Worm (Caenorhabditis elegans) whole organism, early embryonic: ENCODE data around the gene R11D1.13.

Experiments used
- B0310.2 ChIP-seq: sonication (generic microtip); optimal IDR thresholded peaks from 2 replicates; lab custom pipeline; 2016; ENCODE audit warnings: mild to moderate bottlenecking, missing genetic modification characterization, missing compliant biosample characterization
- aly-1 ChIP-seq: sonication (generic microtip); optimal IDR thresholded peaks from 2 replicates; lab custom pipeline; 2016; ENCODE audit warnings: missing genetic modification characterization, missing compliant biosample characterization
- ama-1 ChIP-seq: fragments of 150-350 bp; optimal IDR thresholded peaks from 2 replicates; lab custom pipeline; 2014
- ceh-36 ChIP-seq: sonication (generic microtip); optimal IDR thresholded peaks from 2 replicates; lab custom pipeline; 2016; ENCODE audit warnings: missing genetic modification characterization, inconsistent platforms, missing compliant biosample characterization
- flt-1 ChIP-seq: fragments of 200-800 bp; sonication (Bioruptor generic); IDR thresholded peaks from 2 replicates; pipeline ENCODE4 v1.3.6; 2022; ENCODE audit warnings: missing genetic modification characterization, missing compliant biosample characterization
- hmg-4 ChIP-seq: fragments of 200-800 bp; sonication (Bioruptor generic); optimal IDR thresholded peaks from 2 replicates; lab custom pipeline; 2018; ENCODE audit warnings: mild to moderate bottlenecking, missing genetic modification characterization, missing compliant biosample characterization
- hnd-1 ChIP-seq: sonication (generic microtip); optimal IDR thresholded peaks from 2 replicates; lab custom pipeline; 2016; ENCODE audit warnings: missing genetic modification characterization, missing compliant biosample characterization
- pes-1 ChIP-seq: fragments of 200-800 bp; sonication (Bioruptor generic); IDR thresholded peaks from 2 replicates; pipeline ENCODE4 v1.3.6; 2022; ENCODE audit warnings: missing genetic modification reagents, missing genetic modification characterization, missing compliant biosample characterization
- scrt-1 ChIP-seq: fragments of 200-800 bp; sonication (Bioruptor generic); IDR thresholded peaks from 2 replicates; pipeline ENCODE4 v1.3.6; 2022; ENCODE audit warnings: missing genetic modification characterization, missing compliant biosample characterization

DNA sequence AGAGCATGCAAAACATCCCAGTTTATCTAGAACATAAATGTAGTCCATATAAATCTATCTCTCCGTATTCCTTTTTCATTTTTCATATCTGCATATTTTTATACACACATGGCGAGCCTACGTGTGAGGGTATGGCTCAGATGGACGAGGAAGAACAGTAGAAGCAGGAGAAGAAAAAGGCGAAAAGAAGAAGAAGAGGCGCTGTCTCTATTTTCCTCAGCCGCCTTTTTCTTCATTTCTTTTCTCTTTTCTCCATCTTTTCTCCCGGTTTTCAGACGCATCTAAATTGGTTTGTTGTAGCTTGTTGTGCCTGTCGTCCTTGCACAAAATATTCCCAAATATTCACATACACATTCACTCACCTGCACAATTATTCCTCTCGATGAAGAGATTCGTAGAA is 31.0 kb upstream of the R11D1.13 start, which contains the start of gene K10C8.4:
- no peak for TF ChIP-seq scrt-1 (GFP tag; lab: Robert Waterston, UW)
- no peak for TF ChIP-seq pes-1 (GFP tag; lab: Robert Waterston, UW)
- no peak for TF ChIP-seq ama-1 (lab: Kevin White, UChicago)
- TF ChIP-seq hmg-4 (GFP tag; lab: Kevin White, UChicago), result no peak
- no peak for TF ChIP-seq flt-1 (GFP tag; lab: Robert Waterston, UW)
- TF ChIP-seq aly-1 (tag; lab: Kevin White, UChicago), result no peak
- TF ChIP-seq B0310.2 (tag; lab: Kevin White, UChicago), result no peak
- TF ChIP-seq ceh-36 (tag; lab: Kevin White, UChicago), result no peak
- no peak for TF ChIP-seq hnd-1 (tag; lab: Kevin White, UChicago)
